Worm (Caenorhabditis elegans): Measurements from ENCODE around the gene C25H3.14.
A peak's percentile ranks its signal among the peaks of the same experiment; 100 is the strongest.

DNA sequence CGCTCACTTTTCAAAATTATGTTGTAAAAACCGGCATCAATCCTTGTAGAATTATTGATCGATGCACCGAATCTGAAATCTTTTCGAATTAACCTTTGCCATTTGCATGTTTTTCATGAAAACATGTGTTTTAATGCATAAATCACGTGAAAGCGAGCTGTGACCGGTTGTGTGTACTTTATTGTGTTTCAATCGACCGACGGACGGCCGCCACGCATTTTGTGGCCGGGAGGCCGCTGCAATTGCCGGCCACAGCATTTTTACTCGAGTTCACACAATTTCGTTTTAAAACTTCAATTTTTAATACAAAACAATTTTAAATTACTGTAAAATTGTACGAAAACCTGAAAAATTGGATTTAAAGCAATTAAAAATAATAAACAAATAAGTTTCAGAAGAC lies 5.9 kb upstream of the C25H3.14 start, which contains the start of gene C25H3.11:
- TF ChIP-seq ama-1 (optimal IDR thresholded peaks at IDR 0.05) (no peak), egl-27 (tag; optimal IDR thresholded peaks at IDR 0.05) (no peak), nhr-25 (tag; optimal IDR thresholded peaks at IDR 0.05) (peak; percentile 41), R02D3.7 (tag; optimal IDR thresholded peaks at IDR 0.05) (no peak), nhr-12 (tag; optimal IDR thresholded peaks at IDR 0.05) (no peak), fos-1 (tag; optimal IDR thresholded peaks at IDR 0.05) (peak; percentile 33), blmp-1 (tag; optimal IDR thresholded peaks at IDR 0.05; ENCODE audit: insufficient read depth) (no peak), lin-13 (GFP tag; optimal IDR thresholded peaks at IDR 0.05) (no peak), alr-1 (tag; optimal IDR thresholded peaks at IDR 0.05) (no peak), unc-62 (GFP tag; optimal IDR thresholded peaks at IDR 0.05) (no peak)
